Fruit fly (Drosophila melanogaster) whole organism, prepupa: ENCODE measurements around the gene CG13607.

ENCODE experiments used
- CG15336 ChIP-seq: fragments of 200-800 bp; sonication (Bioruptor generic); IDR thresholded peaks from 2 replicates; pipeline ENCODE4 v1.3.6; 2022; ENCODE audit warnings: missing biosample characterization, missing genetic modification characterization
- CG16779 ChIP-seq: fragments of 200-800 bp; sonication (Bioruptor generic); optimal IDR thresholded peaks from 3 replicates; lab custom pipeline; 2017; ENCODE audit warnings: missing biosample characterization, mild to moderate bottlenecking, missing genetic modification characterization
- CG6854 ChIP-seq: fragments of 200-800 bp; sonication (Bioruptor generic); optimal IDR thresholded peaks from 2 replicates; lab custom pipeline; 2017; ENCODE audit warnings: missing biosample characterization, mild to moderate bottlenecking, missing genetic modification characterization
- CG8632 ChIP-seq: fragments of 200-800 bp; sonication (Bioruptor generic); optimal IDR thresholded peaks from 3 replicates; lab custom pipeline; 2016; ENCODE audit warnings: missing biosample characterization, missing genetic modification characterization
- Lpt ChIP-seq: fragments of 200-800 bp; sonication (Bioruptor generic); optimal IDR thresholded peaks from 3 replicates; lab custom pipeline; 2016; ENCODE audit warnings: missing biosample characterization, missing genetic modification characterization
- Met ChIP-seq: fragments of 200-800 bp; sonication (Bioruptor generic); optimal IDR thresholded peaks from 3 replicates; lab custom pipeline; 2016; ENCODE audit warnings: missing biosample characterization, missing genetic modification characterization
- fd85E ChIP-seq: fragments of 200-800 bp; sonication (Bioruptor generic); optimal IDR thresholded peaks from 3 replicates; lab custom pipeline; 2016; ENCODE audit warnings: missing biosample characterization, missing genetic modification characterization
- fkh ChIP-seq: fragments of 200-800 bp; sonication (Bioruptor generic); optimal IDR thresholded peaks from 3 replicates; lab custom pipeline; 2017; ENCODE audit warnings: missing biosample characterization, mild to moderate bottlenecking, missing genetic modification characterization, moderate library complexity
- lz ChIP-seq: fragments of 200-800 bp; sonication (Bioruptor generic); optimal IDR thresholded peaks from 3 replicates; lab custom pipeline; 2016; ENCODE audit warnings: missing biosample characterization, missing genetic modification characterization
- spab ChIP-seq: fragments of 200-800 bp; sonication (Bioruptor generic); optimal IDR thresholded peaks from 2 replicates; lab custom pipeline; 2017; ENCODE audit warnings: missing biosample characterization, mild to moderate bottlenecking, missing genetic modification characterization, missing genetic modification reagents
- svp ChIP-seq: fragments of 200-800 bp; sonication (Bioruptor generic); peaks from one replicate; lab custom pipeline; 2016; ENCODE audit warnings: missing biosample characterization, missing genetic modification characterization
- topi ChIP-seq: fragments of 200-800 bp; sonication (Bioruptor generic); optimal IDR thresholded peaks from 3 replicates; lab custom pipeline; 2016; ENCODE audit warnings: missing biosample characterization, missing genetic modification characterization
- vri ChIP-seq: fragments of 200-800 bp; sonication (Bioruptor generic); optimal IDR thresholded peaks from 3 replicates; lab custom pipeline; 2016; ENCODE audit warnings: missing biosample characterization, mild to moderate bottlenecking, missing genetic modification characterization

DNA sequence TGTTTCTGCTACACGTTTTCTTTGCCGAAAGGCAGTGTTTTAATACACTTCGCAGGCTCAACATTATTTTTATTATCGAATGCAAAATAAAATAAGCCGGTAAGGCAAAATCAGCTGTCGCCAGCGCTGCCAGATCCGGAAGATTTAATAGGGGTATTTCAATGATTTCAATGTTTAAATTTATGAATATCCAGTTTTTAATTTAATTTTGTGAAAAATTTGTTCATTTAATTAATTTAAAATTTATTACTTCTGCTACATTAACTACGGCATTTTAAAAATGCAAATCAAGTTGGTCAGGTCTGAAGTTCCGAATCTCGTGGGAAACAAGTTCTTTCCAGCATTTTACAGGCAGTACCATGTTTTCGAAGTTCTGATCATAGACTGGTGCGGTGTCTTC, 32.7 kb upstream of the CG13607 start, which contains the start of gene Slimp:
- TF ChIP-seq Met (GFP tag; lab: Kevin White, UChicago): peak; percentile 43
- TF ChIP-seq spab (GFP tag; lab: Kevin White, UChicago): no peak
- no peak for TF ChIP-seq CG6854 (GFP tag; lab: Kevin White, UChicago)
- no peak for TF ChIP-seq CG16779 (tag; lab: Kevin White, UChicago)
- peak; percentile 40 for TF ChIP-seq lz (GFP tag; lab: Kevin White, UChicago)
- no peak for TF ChIP-seq fd85E (GFP tag; lab: Kevin White, UChicago)
- TF ChIP-seq CG8632 (GFP tag; lab: Kevin White, UChicago): no peak
- TF ChIP-seq fkh (GFP tag; lab: Kevin White, UChicago): no peak
- TF ChIP-seq CG15336 (GFP tag; lab: Robert Waterston, UW): no peak
- TF ChIP-seq topi (GFP tag; lab: Kevin White, UChicago): peak; percentile 29
- no peak for TF ChIP-seq Lpt (GFP tag; lab: Kevin White, UChicago)
- peak; percentile 76 for TF ChIP-seq svp (GFP tag; lab: Kevin White, UChicago)
- peak; percentile 46 for TF ChIP-seq vri (GFP tag; lab: Kevin White, UChicago)
